Worm (Caenorhabditis elegans) whole organism, early embryonic: ENCODE data around the gene rme-6.

ENCODE experiments used
- B0310.2 ChIP-seq: sonication (generic microtip); optimal IDR thresholded peaks from 2 replicates; lab custom pipeline; 2016; ENCODE audit warnings: mild to moderate bottlenecking, missing genetic modification characterization, missing compliant biosample characterization
- F13C5.2 ChIP-seq: sonication (generic microtip); optimal IDR thresholded peaks from 2 replicates; lab custom pipeline; 2017; ENCODE audit warnings: mild to moderate bottlenecking, missing genetic modification characterization, inconsistent platforms, missing compliant biosample characterization
- aly-1 ChIP-seq: sonication (generic microtip); optimal IDR thresholded peaks from 2 replicates; lab custom pipeline; 2016; ENCODE audit warnings: missing genetic modification characterization, missing compliant biosample characterization
- ama-1 ChIP-seq: fragments of 150-350 bp; optimal IDR thresholded peaks from 2 replicates; lab custom pipeline; 2014
- ceh-13 ChIP-seq: fragments of 200-800 bp; sonication (Bioruptor generic); optimal IDR thresholded peaks from 2 replicates; lab custom pipeline; 2018; ENCODE audit warnings: mild to moderate bottlenecking, missing genetic modification characterization, missing compliant biosample characterization
- ceh-36 ChIP-seq: sonication (generic microtip); optimal IDR thresholded peaks from 2 replicates; lab custom pipeline; 2016; ENCODE audit warnings: missing genetic modification characterization, inconsistent platforms, missing compliant biosample characterization
- ets-7 ChIP-seq: sonication (generic microtip); optimal IDR thresholded peaks from 2 replicates; lab custom pipeline; 2016; ENCODE audit warnings: missing genotype, missing genetic modification characterization, missing compliant biosample characterization
- flt-1 ChIP-seq: fragments of 200-800 bp; sonication (Bioruptor generic); IDR thresholded peaks from 2 replicates; pipeline ENCODE4 v1.3.6; 2022; ENCODE audit warnings: missing genetic modification characterization, missing compliant biosample characterization
- hmbx-1 ChIP-seq: sonication (generic microtip); optimal IDR thresholded peaks from 2 replicates; lab custom pipeline; 2016; ENCODE audit warnings: mild to moderate bottlenecking, missing genetic modification characterization, missing compliant biosample characterization
- hmg-4 ChIP-seq: fragments of 200-800 bp; sonication (Bioruptor generic); optimal IDR thresholded peaks from 2 replicates; lab custom pipeline; 2018; ENCODE audit warnings: mild to moderate bottlenecking, missing genetic modification characterization, missing compliant biosample characterization
- hnd-1 ChIP-seq: sonication (generic microtip); optimal IDR thresholded peaks from 2 replicates; lab custom pipeline; 2016; ENCODE audit warnings: missing genetic modification characterization, missing compliant biosample characterization
- pes-1 ChIP-seq: fragments of 200-800 bp; sonication (Bioruptor generic); IDR thresholded peaks from 2 replicates; pipeline ENCODE4 v1.3.6; 2022; ENCODE audit warnings: missing genetic modification reagents, missing genetic modification characterization, missing compliant biosample characterization
- scrt-1 ChIP-seq: fragments of 200-800 bp; sonication (Bioruptor generic); IDR thresholded peaks from 2 replicates; pipeline ENCODE4 v1.3.6; 2022; ENCODE audit warnings: missing genetic modification characterization, missing compliant biosample characterization
- sea-1 ChIP-seq: fragments of 200-800 bp; sonication (Bioruptor generic); conservative IDR thresholded peaks from 2 replicates; pipeline ENCODE4 v1.3.6; 2022; ENCODE audit warnings: missing genetic modification characterization, missing compliant biosample characterization
- tbx-11 ChIP-seq: fragments of 200-800 bp; sonication (Bioruptor generic); IDR thresholded peaks from 2 replicates; pipeline ENCODE4 v1.3.6; 2022; ENCODE audit warnings: missing genetic modification characterization, missing compliant biosample characterization
- tbx-37 ChIP-seq: fragments of 200-800 bp; sonication (Bioruptor generic); conservative IDR thresholded peaks from 2 replicates; pipeline ENCODE4 v1.3.6; 2022; ENCODE audit warnings: missing genetic modification reagents, missing genetic modification characterization, missing compliant biosample characterization
- tra-4 ChIP-seq: sonication (generic microtip); optimal IDR thresholded peaks from 2 replicates; lab custom pipeline; 2017; ENCODE audit warnings: missing genetic modification characterization, missing compliant biosample characterization

rme-6 gene

ce11 chrX:1088048-1088447 is 8.9 kb upstream of the rme-6 start, which contains the start of gene rei-2:
rei-2 (minus strand) TSS chrX:1088148.
- TF ChIP-seq F13C5.2 (tag; lab: Kevin White, UChicago) (no peak), ama-1 (lab: Kevin White, UChicago) (no peak), tbx-11 (GFP tag; lab: Robert Waterston, UW) (no peak), ceh-36 (tag; lab: Kevin White, UChicago) (no peak), tra-4 (tag; lab: Kevin White, UChicago) (no peak), ceh-13 (GFP tag; lab: Kevin White, UChicago) (no peak), flt-1 (GFP tag; lab: Robert Waterston, UW) (no peak), sea-1 (GFP tag; lab: Robert Waterston, UW) (no peak), hmg-4 (GFP tag; lab: Kevin White, UChicago) (no peak), hnd-1 (tag; lab: Kevin White, UChicago) (no peak), tbx-37 (GFP tag; lab: Robert Waterston, UW) (no peak), pes-1 (GFP tag; lab: Robert Waterston, UW) (no peak), aly-1 (tag; lab: Kevin White, UChicago) (no peak), scrt-1 (GFP tag; lab: Robert Waterston, UW) (no peak), ets-7 (tag; lab: Kevin White, UChicago) (no peak)

- TF ChIP-seq hmg-4 (GFP tag; lab: Kevin White, UChicago) (no peak), B0310.2 (no peak)
These were observed 7.8 kb upstream of the rme-6 start for ce11 chrX:1089133-1089532.

DNA sequence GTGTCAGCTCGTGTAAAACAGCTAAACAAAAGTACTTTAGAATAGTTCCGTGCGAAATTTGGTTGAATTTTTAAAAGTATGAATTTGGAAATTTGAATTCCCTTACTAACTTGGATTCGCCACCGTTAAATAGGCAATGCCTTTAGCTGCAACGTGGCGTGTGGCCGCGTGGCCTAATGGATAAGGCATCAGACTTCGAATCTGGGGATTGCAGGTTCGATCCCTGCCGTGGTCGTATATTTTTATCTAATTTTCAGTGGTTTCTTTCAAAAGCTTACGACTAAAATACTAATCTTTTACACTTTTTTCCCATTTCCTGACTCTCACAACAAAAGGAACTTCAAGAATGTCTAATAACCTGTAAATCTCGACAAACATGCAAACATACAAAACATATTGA is 7.3 kb upstream of the rme-6 start:
- TF ChIP-seq tbx-37 (GFP tag; lab: Robert Waterston, UW) (no peak), ets-7 (tag; lab: Kevin White, UChicago) (no peak), tra-4 (tag; lab: Kevin White, UChicago) (no peak), tbx-11 (GFP tag; lab: Robert Waterston, UW) (no peak), hmbx-1 (tag; lab: Kevin White, UChicago) (no peak), ceh-13 (GFP tag; lab: Kevin White, UChicago) (no peak), B0310.2 (no peak), scrt-1 (GFP tag; lab: Robert Waterston, UW) (no peak), flt-1 (GFP tag; lab: Robert Waterston, UW) (no peak)

DNA sequence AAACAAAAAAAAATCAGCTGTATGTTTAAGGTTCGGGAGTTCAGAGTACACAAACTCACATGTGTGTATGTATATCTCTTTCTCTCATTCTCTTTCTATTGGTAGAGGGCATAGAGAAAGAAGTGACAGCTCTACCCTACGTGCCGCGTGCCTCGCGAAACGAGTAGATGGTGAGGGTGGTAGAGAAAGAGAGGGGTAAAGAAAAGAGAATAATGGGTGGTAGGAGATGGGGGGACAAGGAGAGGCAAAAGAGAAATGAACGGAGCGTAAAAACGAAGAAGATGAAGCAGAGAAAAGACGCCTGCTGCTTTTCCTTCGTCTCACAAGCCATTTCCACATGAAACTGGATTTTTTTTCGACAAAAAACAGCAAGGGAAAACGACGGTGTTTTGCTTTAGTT is 3.8 kb upstream of the rme-6 start:
- TF ChIP-seq hmg-4 (GFP tag; lab: Kevin White, UChicago) (peak; percentile 91), scrt-1 (GFP tag; lab: Robert Waterston, UW) (no peak), ets-7 (tag; lab: Kevin White, UChicago) (no peak), ceh-36 (tag; lab: Kevin White, UChicago) (no peak), ama-1 (lab: Kevin White, UChicago) (no peak), F13C5.2 (tag; lab: Kevin White, UChicago) (peak; percentile 91), tbx-11 (GFP tag; lab: Robert Waterston, UW) (no peak), flt-1 (GFP tag; lab: Robert Waterston, UW) (0 out of 2 replicates have a peak, but pooled peaks have one; percentile 13), hmbx-1 (tag; lab: Kevin White, UChicago) (no peak), tra-4 (tag; lab: Kevin White, UChicago) (no peak), tbx-37 (GFP tag; lab: Robert Waterston, UW) (no peak), ceh-13 (GFP tag; lab: Kevin White, UChicago) (no peak), sea-1 (GFP tag; lab: Robert Waterston, UW) (0 out of 2 replicates have a peak, but pooled peaks have one; percentile 38), hnd-1 (tag; lab: Kevin White, UChicago) (peak; percentile 9)

DNA sequence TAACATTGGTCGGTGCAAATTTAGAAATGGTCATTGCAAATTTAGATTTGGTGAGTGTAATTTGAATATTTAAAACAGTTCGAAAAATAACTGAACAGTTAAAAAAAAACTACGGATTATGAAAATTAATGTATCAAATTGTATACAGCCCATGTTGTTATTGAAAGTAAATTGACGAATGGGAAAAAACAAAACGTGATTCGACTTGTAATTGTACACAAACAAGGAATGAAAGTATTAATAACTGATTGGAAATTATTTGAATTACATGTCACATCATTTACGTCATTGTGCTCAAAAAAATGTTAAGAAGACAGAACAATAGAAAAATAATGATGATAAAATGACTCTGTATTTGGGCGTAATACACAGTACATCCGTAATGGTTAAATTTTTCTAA is 2.6 kb upstream of the rme-6 start:
- no peak for TF ChIP-seq ceh-36 (tag; lab: Kevin White, UChicago)
- no peak for TF ChIP-seq hnd-1 (tag; lab: Kevin White, UChicago)
- TF ChIP-seq ama-1 (lab: Kevin White, UChicago) = no peak
- no peak for TF ChIP-seq aly-1 (tag; lab: Kevin White, UChicago)
- no peak for TF ChIP-seq sea-1 (GFP tag; lab: Robert Waterston, UW)
- no peak for TF ChIP-seq tra-4 (tag; lab: Kevin White, UChicago)
- no peak for TF ChIP-seq hmg-4 (GFP tag; lab: Kevin White, UChicago)
- TF ChIP-seq scrt-1 (GFP tag; lab: Robert Waterston, UW) = no peak
- no peak for TF ChIP-seq flt-1 (GFP tag; lab: Robert Waterston, UW)
- TF ChIP-seq ets-7 (tag; lab: Kevin White, UChicago) = no peak
- TF ChIP-seq tbx-37 (GFP tag; lab: Robert Waterston, UW) = no peak
- TF ChIP-seq pes-1 (GFP tag; lab: Robert Waterston, UW) = no peak
- TF ChIP-seq hmbx-1 (tag; lab: Kevin White, UChicago) = no peak

- TF ChIP-seq F13C5.2 (tag; lab: Kevin White, UChicago) = peak; percentile 71
- TF ChIP-seq flt-1 (GFP tag; lab: Robert Waterston, UW) = 0 out of 2 replicates have a peak, but pooled peaks have one; percentile 29
- no peak for TF ChIP-seq aly-1 (tag; lab: Kevin White, UChicago)
- peak; percentile 71 for TF ChIP-seq hmg-4 (GFP tag; lab: Kevin White, UChicago)
- no peak for TF ChIP-seq hnd-1 (tag; lab: Kevin White, UChicago)
These were observed 6.8 kb downstream of the rme-6 start, which contains the start of gene ife-4 for ce11 chrX:1103702-1104262. ife-4 (plus strand) TSS chrX:1104212.

DNA sequence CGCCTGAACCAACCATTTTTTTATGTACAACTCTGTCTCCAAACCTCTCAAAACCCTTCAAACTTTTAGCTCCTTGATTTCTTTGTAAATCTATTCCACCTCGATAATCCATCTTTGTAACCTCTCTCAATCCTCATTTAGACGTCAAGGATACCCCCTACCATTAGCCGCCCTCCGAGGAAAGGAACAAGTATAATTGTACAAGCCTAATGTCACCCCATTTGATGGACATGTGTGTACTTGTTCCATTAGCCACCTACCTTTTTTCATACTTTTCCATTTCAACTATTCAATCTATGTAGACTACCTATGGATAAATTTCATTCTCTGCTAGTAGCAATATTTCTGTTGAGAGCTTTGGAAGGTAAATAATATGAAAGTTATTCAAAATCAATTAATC is 10.8 kb downstream of the rme-6 start, which contains the start of gene C05D9.4:
C05D9.4 (plus strand) TSS at position 301 of the 400 bp plus-strand sequence.
- TF ChIP-seq flt-1 (GFP tag; lab: Robert Waterston, UW) (no peak), ama-1 (lab: Kevin White, UChicago) (no peak), ets-7 (tag; lab: Kevin White, UChicago) (no peak), ceh-36 (tag; lab: Kevin White, UChicago) (no peak), sea-1 (GFP tag; lab: Robert Waterston, UW) (no peak), B0310.2 (no peak)
